Worm (Caenorhabditis elegans): ENCODE results near the gene srz-100.
A peak's percentile ranks its signal among the peaks of the same experiment; 100 is the strongest.

Gene srz-100

DNA sequence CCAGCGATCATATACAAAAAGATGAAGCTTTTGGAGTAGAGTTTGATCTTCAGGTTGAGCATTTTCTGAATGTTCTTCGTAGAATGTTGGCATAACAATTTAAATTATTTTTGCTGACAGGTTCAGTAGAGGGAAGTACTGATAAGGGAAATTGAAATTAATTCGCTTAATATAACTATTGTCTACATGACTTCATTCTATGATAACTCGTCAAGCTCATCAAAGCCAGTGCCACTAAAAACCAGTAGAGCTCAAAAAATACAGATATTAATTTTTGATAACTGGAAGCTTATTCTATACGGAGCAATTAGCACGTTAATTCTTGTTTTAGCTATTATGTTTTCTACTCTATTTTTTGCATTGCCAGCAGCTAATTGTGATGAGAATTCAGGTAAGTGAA, 7.4 kb downstream of the srz-100 start, which contains the start of the genes clec-29 and clec-39:
TSS of gene clec-29 (minus strand) at position 101 of the 400 bp plus-strand sequence.
TSS of gene clec-39 (plus strand) at position 169 of the 400 bp plus-strand sequence.
- TF ChIP-seq sptf-2 (GFP tag; optimal IDR thresholded peaks at IDR 0.05) (no peak), ztf-22 (GFP tag; optimal IDR thresholded peaks at IDR 0.05) (no peak), aptf-3 (GFP tag; IDR thresholded peaks at IDR 0.05) (no peak), sea-2 (GFP tag; IDR thresholded peaks at IDR 0.05) (no peak), attf-5 (GFP tag; optimal IDR thresholded peaks at IDR 0.05) (no peak), attf-6 (GFP tag; IDR thresholded peaks at IDR 0.05) (no peak), lin-54 (GFP tag; optimal IDR thresholded peaks at IDR 0.05) (no peak), ceh-91 (GFP tag; IDR thresholded peaks at IDR 0.05) (no peak), lsl-1 (GFP tag; optimal IDR thresholded peaks at IDR 0.05) (no peak), hrde-1 (tag; optimal IDR thresholded peaks at IDR 0.05; ENCODE audit: borderline replicate concordance) (no peak), tlf-1 (GFP tag; optimal IDR thresholded peaks at IDR 0.05) (no peak), cebp-2 (GFP tag; IDR thresholded peaks at IDR 0.05) (no peak), lin-35 (GFP tag; optimal IDR thresholded peaks at IDR 0.05) (no peak), Y95B8A.8 (GFP tag; IDR thresholded peaks at IDR 0.05) (no peak), unc-62 (GFP tag; optimal IDR thresholded peaks at IDR 0.05) (no peak)

ce11 chrV:16742123-16742522, 10.4 kb downstream of the srz-100 start, which contains the start of gene T25E12.6:
Gene T25E12.6, plus strand, starts transcription at chrV:16742423.
- TF ChIP-seq hrde-1 (tag; optimal IDR thresholded peaks at IDR 0.05; ENCODE audit: borderline replicate concordance) (no peak), F23B12.7 (tag; optimal IDR thresholded peaks at IDR 0.05; ENCODE audit: insufficient read depth) (no peak), snpc-4 (GFP tag; optimal IDR thresholded peaks at IDR 0.05) (no peak), snpc-4 (tag; optimal IDR thresholded peaks at IDR 0.05) (no peak), nfya-2 (GFP tag; IDR thresholded peaks at IDR 0.05) (no peak), K11D2.4 (GFP tag; IDR thresholded peaks at IDR 0.05) (no peak), ztf-22 (GFP tag; optimal IDR thresholded peaks at IDR 0.05) (no peak), athp-1 (tag; optimal IDR thresholded peaks at IDR 0.05) (no peak), tlf-1 (GFP tag; optimal IDR thresholded peaks at IDR 0.05) (no peak), sdz-38 (tag; optimal IDR thresholded peaks at IDR 0.05) (no peak), ztf-25 (GFP tag; IDR thresholded peaks at IDR 0.05) (no peak), rcor-1 (GFP tag; IDR thresholded peaks at IDR 0.05) (no peak), F10E7.11 (tag; optimal IDR thresholded peaks at IDR 0.05) (no peak), rpc-1 (optimal IDR thresholded peaks at IDR 0.05) (no peak), rpc-1 (tag; optimal IDR thresholded peaks at IDR 0.05) (no peak)

DNA sequence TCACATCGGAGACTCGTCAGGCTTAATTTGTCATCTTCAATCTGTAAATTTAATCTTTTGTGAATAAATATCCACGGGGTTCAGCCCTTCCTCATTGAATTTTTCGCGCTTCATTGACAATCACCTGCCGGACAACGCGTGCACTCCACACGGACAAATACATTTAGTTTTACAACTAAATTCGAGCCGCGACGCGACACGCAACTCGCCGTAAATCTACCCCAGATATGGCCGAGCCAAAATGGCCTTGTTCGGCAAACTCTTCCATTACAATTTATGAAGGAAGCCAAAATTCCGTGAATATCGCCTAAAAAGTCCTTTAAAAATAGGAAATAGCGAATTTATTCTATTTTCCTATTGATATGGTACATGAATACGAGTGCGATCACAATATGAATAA, 13.1 kb downstream of the srz-100 start:
- TF ChIP-seq Y95B8A.8 (GFP tag; IDR thresholded peaks at IDR 0.05) (peak; percentile 95), hrde-1 (tag; optimal IDR thresholded peaks at IDR 0.05; ENCODE audit: borderline replicate concordance) (peak; percentile 74), B0261.1 (tag; optimal IDR thresholded peaks at IDR 0.05) (no peak), unc-62 (GFP tag; optimal IDR thresholded peaks at IDR 0.05) (no peak), nhr-80 (tag; optimal IDR thresholded peaks at IDR 0.05) (no peak), rec-8 (tag; optimal IDR thresholded peaks at IDR 0.05) (no peak), sptf-2 (GFP tag; optimal IDR thresholded peaks at IDR 0.05) (no peak), ZK185.1 (tag; optimal IDR thresholded peaks at IDR 0.05; ENCODE audit: poor library complexity, severe bottlenecking) (no peak), lin-54 (GFP tag; optimal IDR thresholded peaks at IDR 0.05) (peak; percentile 38), zim-3 (tag; optimal IDR thresholded peaks at IDR 0.05) (no peak), madf-3 (GFP tag; IDR thresholded peaks at IDR 0.05) (peak; percentile 75; the same call in 1 of the 2 replicates), T07F8.4 (tag; optimal IDR thresholded peaks at IDR 0.05) (no peak), ztf-25 (GFP tag; IDR thresholded peaks at IDR 0.05) (0 out of 2 replicates have a peak, but pooled peaks have one; percentile 11), ceh-100 (GFP tag; IDR thresholded peaks at IDR 0.05) (peak; percentile 59), tbx-9 (tag; optimal IDR thresholded peaks at IDR 0.05; ENCODE audit: borderline replicate concordance) (no peak), hmg-1.2 (GFP tag; IDR thresholded peaks at IDR 0.05) (peak; percentile 36), lin-40 (tag; optimal IDR thresholded peaks at IDR 0.05) (no peak), mcd-1 (GFP tag; IDR thresholded peaks at IDR 0.05) (peak; percentile 34; the same call in 1 of the 2 replicates), egrh-3 (GFP tag; IDR thresholded peaks at IDR 0.05) (no peak), F10E7.11 (tag; optimal IDR thresholded peaks at IDR 0.05) (peak; percentile 3), lin-35 (GFP tag; optimal IDR thresholded peaks at IDR 0.05) (no peak), lsy-27 (tag; optimal IDR thresholded peaks at IDR 0.05; ENCODE audit: borderline replicate concordance, insufficient read depth) (no peak), pbrm-1 (GFP tag; IDR thresholded peaks at IDR 0.05) (peak; percentile 57), nfya-2 (GFP tag; IDR thresholded peaks at IDR 0.05) (no peak), ekl-4 (GFP tag; IDR thresholded peaks at IDR 0.05) (peak; percentile 62; the same call in 1 of the 2 replicates), zfh-2 (GFP tag; conservative IDR thresholded peaks at IDR 0.05) (no peak), ceh-91 (GFP tag; IDR thresholded peaks at IDR 0.05) (peak; percentile 64; the same call in 1 of the 2 replicates)

Measured in whole organism, young adult.